Worm (Caenorhabditis elegans): Measurements from ENCODE around the gene T09F3.7.

Gene T09F3.7

ce11 chrII:10416332-10416863, 25.4 kb downstream of the T09F3.7 start, which contains the start of gene eif-2A:
eif-2A (plus strand) TSS chrII:10416800.
- no peak for TF ChIP-seq F52B5.7 (tag; optimal IDR thresholded peaks at IDR 0.05)
- TF ChIP-seq F33H1.4 (GFP tag; IDR thresholded peaks at IDR 0.05) = peak; percentile 58
- peak; percentile 72 for TF ChIP-seq xnd-1 (tag; optimal IDR thresholded peaks at IDR 0.05)
- TF ChIP-seq ceh-91 (GFP tag; IDR thresholded peaks at IDR 0.05) = peak; percentile 76
- TF ChIP-seq madf-3 (GFP tag; IDR thresholded peaks at IDR 0.05) = no peak
- TF ChIP-seq dpl-1 (GFP tag; optimal IDR thresholded peaks at IDR 0.05) = peak; percentile 72
- no peak for TF ChIP-seq repo-1 (tag; optimal IDR thresholded peaks at IDR 0.05)
- TF ChIP-seq snpc-1.3 (tag; optimal IDR thresholded peaks at IDR 0.05; ENCODE audit: insufficient read depth) = no peak
- TF ChIP-seq gei-17 (GFP tag; optimal IDR thresholded peaks at IDR 0.05) = no peak
- TF ChIP-seq tlf-1 (GFP tag; optimal IDR thresholded peaks at IDR 0.05) = no peak
- TF ChIP-seq hmg-1.2 (GFP tag; IDR thresholded peaks at IDR 0.05) = 0 out of 2 replicates have a peak, but pooled peaks have one; percentile 5
- TF ChIP-seq B0261.1 (tag; optimal IDR thresholded peaks at IDR 0.05) = no peak
- TF ChIP-seq madf-6 (GFP tag; IDR thresholded peaks at IDR 0.05) = peak; percentile 94
- peak; percentile 83 for TF ChIP-seq madf-8 (GFP tag; conservative IDR thresholded peaks at IDR 0.05)
- no peak for TF ChIP-seq ztf-6 (GFP tag; IDR thresholded peaks at IDR 0.05)
- TF ChIP-seq efl-1 (GFP tag; optimal IDR thresholded peaks at IDR 0.05) = peak; percentile 88
- peak; percentile 10 for TF ChIP-seq attf-5 (GFP tag; optimal IDR thresholded peaks at IDR 0.05)
- peak; percentile 17 for TF ChIP-seq snpc-3.4 (tag; optimal IDR thresholded peaks at IDR 0.05)
- TF ChIP-seq F57C9.4 (tag; optimal IDR thresholded peaks at IDR 0.05) = no peak
- no peak for TF ChIP-seq ets-4 (GFP tag; optimal IDR thresholded peaks at IDR 0.05)
- no peak for TF ChIP-seq cebp-1 (GFP tag; IDR thresholded peaks at IDR 0.05)
- peak; percentile 31 for TF ChIP-seq cebp-1 (tag; optimal IDR thresholded peaks at IDR 0.05)
- TF ChIP-seq lsl-1 (GFP tag; optimal IDR thresholded peaks at IDR 0.05) = peak; percentile 61
- TF ChIP-seq D2030.7 (GFP tag; IDR thresholded peaks at IDR 0.05) = peak; percentile 42; the same call in 1 of the 2 replicates
- no peak for TF ChIP-seq F39B2.1 (GFP tag; IDR thresholded peaks at IDR 0.05)

ce11 chrII:10421941-10422340, 31.0 kb downstream of the T09F3.7 start, which contains the start of gene frpr-21:
frpr-21 (minus strand) TSS chrII:10422041.
- TF ChIP-seq him-1 (tag; optimal IDR thresholded peaks at IDR 0.05) (no peak), tbp1 (GFP tag; optimal IDR thresholded peaks at IDR 0.05) (no peak), C17E4.6 (GFP tag; IDR thresholded peaks at IDR 0.05) (no peak), hrde-1 (tag; optimal IDR thresholded peaks at IDR 0.05; ENCODE audit: borderline replicate concordance) (no peak), B0336.3 (GFP tag; IDR thresholded peaks at IDR 0.05) (no peak), akir-1 (GFP tag; optimal IDR thresholded peaks at IDR 0.05) (no peak), nfya-1 (tag; optimal IDR thresholded peaks at IDR 0.05; ENCODE audit: borderline replicate concordance, insufficient read depth) (no peak), hlh-26 (GFP tag; conservative IDR thresholded peaks at IDR 0.05) (no peak), ceh-79 (tag; optimal IDR thresholded peaks at IDR 0.05) (no peak), let-607 (tag; optimal IDR thresholded peaks at IDR 0.05) (no peak), pbrm-1 (GFP tag; IDR thresholded peaks at IDR 0.05) (no peak), nhr-90 (tag; optimal IDR thresholded peaks at IDR 0.05) (no peak), F22D6.2 (tag; optimal IDR thresholded peaks at IDR 0.05) (no peak), nfyb-1 (GFP tag; IDR thresholded peaks at IDR 0.05) (no peak), zfh-2 (GFP tag; conservative IDR thresholded peaks at IDR 0.05) (no peak), athp-1 (tag; optimal IDR thresholded peaks at IDR 0.05) (no peak), B0035.1 (tag; optimal IDR thresholded peaks at IDR 0.05) (no peak)

Measured in whole organism, young adult.